Fruit fly (Drosophila melanogaster): Measurements from ENCODE around the gene Six4.

DNA sequence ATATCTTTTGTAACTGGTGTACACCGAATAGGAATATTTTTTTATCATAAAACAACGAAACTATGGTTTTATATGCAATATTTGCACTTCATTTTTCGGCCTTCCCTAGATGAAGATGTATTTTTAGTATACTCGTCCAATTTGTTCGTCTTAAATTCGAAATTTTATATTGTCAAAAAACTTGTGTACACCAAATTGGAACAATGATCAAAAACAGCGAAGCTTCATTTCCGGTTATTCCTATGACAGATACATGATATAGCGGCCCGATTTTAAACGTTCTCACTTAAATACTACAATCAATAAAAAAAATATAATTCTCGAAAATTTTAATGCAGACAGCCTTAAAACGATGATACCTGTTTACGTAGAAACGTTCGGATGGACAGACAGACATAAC is 25.4 kb downstream of the Six4 start:
- TF ChIP-seq CTCF (optimal IDR thresholded peaks at IDR 0.05), result no peak
- TF ChIP-seq CG8478 (optimal IDR thresholded peaks at IDR 0.05), result no peak

Measured in S2 (cell line).